Worm (Caenorhabditis elegans) whole organism, L4/young adult: Measurements from ENCODE around the gene F54H12.8.

Experiments
- W03F9.2 ChIP-seq: fragments of 150-350 bp; optimal IDR thresholded peaks from 2 replicates; lab custom pipeline; 2014; ENCODE audit warnings: missing biosample characterization, missing genetic modification characterization
- dao-5 ChIP-seq: sonication (generic microtip); optimal IDR thresholded peaks from 2 replicates; lab custom pipeline; 2016; ENCODE audit warnings: missing genotype, missing genetic modification characterization, moderate library complexity, missing compliant biosample characterization
- him-1 ChIP-seq: sonication (generic microtip); optimal IDR thresholded peaks from 2 replicates; lab custom pipeline; 2016; ENCODE audit warnings: missing genotype, missing genetic modification reagents, missing genetic modification characterization, missing compliant biosample characterization

Gene F54H12.8

ce11 chrIII:7969121-7969520 is at the start of gene F54H12.8, which contains the start of gene F54H12.7:
TSS of gene F54H12.8 (minus strand) at chrIII:7969221.
TSS of gene F54H12.7 (plus strand) at chrIII:7969349.
- TF ChIP-seq W03F9.2 (no peak), him-1 (tag; lab: Kevin White, UChicago) (no peak), dao-5 (tag; lab: Kevin White, UChicago) (no peak)

DNA sequence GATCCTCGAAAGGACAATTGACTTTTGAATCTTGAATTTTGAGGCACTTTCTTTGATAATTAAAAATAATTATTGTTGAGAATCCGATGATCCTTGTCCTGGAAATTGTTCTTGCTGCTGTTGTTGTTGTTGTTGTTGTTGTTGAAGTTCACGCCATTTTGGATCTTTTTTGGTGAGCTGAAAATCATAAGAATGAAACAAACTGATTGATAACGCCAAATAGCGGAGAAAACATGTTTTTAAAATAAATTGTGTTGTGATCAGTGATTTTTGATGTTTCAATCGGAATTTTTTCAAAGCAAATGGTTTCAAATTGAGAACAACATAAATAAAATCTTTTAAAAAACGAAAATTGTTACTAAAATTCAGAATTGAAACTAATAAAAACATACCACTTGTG is 48.0 kb upstream of the F54H12.8 start:
- no peak for TF ChIP-seq W03F9.2
- TF ChIP-seq him-1 (tag; lab: Kevin White, UChicago) = no peak
- no peak for TF ChIP-seq dao-5 (tag; lab: Kevin White, UChicago)

DNA sequence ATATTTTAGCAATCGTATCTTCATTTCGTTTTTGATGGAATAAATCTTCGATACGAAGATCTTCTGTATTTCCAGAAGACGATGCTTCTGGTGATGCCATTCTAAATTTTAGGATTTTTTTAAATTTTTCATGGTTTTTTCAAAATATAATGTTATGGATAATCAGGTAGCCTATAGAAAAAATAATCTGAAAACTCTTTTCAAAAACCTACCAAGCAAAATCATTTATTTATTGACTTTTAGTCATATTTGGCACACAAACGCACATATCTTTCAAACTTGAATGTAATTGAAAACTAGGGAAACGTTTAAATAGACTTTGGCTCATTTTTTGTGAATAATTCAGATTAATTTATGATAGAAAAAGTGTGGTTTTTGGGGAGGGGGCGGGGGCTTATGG is 47.4 kb upstream of the F54H12.8 start, which contains the start of gene F44B9.5:
Gene F44B9.5 (minus strand): TSS at position 101 of the 400 bp plus-strand sequence.
- no peak for TF ChIP-seq him-1 (tag; lab: Kevin White, UChicago)
- TF ChIP-seq W03F9.2 = no peak
- no peak for TF ChIP-seq dao-5 (tag; lab: Kevin White, UChicago)

DNA sequence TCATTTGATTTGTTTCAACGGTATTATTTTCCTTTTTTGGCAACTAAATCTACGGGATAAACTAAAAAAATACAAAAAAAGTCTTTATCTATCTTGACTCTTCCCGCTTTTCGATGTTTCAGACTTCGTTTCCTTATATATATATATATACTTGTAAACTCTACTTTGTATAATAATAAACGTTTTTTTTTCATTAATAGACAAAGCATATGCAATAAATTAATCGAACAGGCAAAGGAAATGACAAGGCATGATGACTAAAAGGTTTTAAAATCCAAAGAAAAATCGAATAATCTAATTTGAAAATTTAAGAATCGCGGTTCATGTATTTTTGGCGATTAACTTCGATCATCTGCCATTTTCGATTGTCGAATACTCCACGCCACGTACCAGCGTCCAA is 44.6 kb upstream of the F54H12.8 start:
- no peak for TF ChIP-seq him-1 (tag; lab: Kevin White, UChicago)
- TF ChIP-seq dao-5 (tag; lab: Kevin White, UChicago) = no peak
- no peak for TF ChIP-seq W03F9.2

DNA sequence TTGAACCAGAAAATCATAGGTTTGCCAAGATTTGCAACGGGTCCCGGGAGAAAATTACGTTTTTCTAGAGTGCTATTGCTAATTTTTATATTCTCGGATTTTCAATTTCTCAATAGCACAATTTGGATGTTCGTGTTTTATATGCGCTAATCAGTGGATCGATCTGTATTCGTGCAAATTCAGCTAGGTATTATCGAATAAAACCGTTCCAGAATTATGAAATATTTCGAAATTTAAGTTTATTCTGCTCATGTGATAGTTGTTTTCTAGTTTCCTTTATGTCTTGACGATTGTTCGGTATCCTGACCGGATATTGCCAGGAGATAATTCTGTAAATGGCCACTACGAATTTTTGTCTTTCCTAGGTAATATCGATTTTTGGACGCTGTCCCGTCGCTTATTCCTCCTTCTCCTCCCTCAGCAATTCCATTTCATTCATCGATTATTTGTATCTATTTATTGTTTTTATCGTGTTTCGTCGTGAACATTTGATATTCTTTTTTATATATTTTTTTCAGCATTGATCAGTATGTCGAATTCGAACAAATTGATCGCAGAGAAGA is 41.3 kb upstream of the F54H12.8 start, which contains the start of gene cit-1.2:
Gene cit-1.2 (plus strand): TSS at position 513 of the 563 bp plus-strand sequence.
- TF ChIP-seq dao-5 (tag; lab: Kevin White, UChicago) (no peak), him-1 (tag; lab: Kevin White, UChicago) (no peak), W03F9.2 (no peak)

DNA sequence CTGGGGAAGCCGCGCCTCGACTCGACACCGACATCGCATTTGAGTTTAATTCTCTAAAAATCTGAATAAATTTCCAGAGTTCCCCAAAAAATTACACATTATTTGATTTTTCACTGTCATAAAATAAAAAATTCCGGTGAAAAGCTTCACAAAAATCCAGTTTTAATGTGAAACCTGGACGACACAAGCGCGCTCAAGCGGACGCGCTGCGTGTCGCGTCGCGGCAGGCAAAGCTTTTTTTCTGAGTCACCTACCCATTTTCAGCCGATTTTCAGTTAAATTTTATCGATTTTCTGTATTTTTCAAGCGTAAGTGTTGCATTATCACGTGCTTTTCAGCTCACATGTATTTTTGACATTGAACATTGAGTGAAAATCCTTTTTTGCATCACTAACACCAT is 40.7 kb upstream of the F54H12.8 start, which contains the start of gene cit-1.1:
Gene cit-1.1 (minus strand): TSS at position 53 of the 400 bp plus-strand sequence.
- TF ChIP-seq him-1 (tag; lab: Kevin White, UChicago) (no peak), W03F9.2 (peak; percentile 27)

DNA sequence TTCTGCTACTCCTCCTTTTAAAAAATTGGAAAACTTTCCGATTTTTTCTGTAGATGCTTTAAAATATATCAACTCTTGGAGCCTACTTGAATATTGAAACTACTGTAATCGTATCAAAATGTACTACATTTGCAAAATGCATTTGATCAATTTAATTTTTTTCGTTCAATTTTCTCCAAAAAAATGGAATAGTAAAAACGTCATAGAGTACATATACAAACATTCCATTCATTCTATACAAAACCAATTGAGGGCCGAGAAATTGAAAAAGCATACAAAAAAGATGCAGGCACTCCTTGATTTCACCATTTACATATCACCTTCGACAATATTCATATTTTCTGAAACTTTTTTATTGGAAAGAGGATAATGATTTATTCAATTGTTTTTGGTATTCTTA is 35.1 kb upstream of the F54H12.8 start, which contains the start of gene C06G4.6:
Gene C06G4.6 (plus strand): TSS at position 301 of the 400 bp plus-strand sequence.
- TF ChIP-seq W03F9.2 (no peak), him-1 (tag; lab: Kevin White, UChicago) (no peak), dao-5 (tag; lab: Kevin White, UChicago) (no peak)

DNA sequence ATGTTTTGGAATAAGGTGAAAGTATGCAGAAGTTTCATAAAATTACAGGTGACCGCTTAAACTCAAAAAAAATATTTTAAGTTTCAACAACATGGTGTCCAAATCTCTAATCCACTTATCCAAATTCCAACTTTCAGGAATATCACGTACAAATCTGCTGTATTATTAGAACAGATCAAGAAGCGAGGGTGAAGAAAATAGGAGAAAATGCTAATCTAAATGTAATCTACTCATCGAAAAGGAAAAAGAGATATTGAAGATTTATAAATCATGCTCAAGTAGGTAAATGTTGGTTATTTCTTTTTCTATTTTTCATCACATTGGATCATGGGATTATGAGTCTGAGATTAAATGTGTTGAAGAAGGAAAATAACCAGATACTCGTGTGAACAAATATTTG is 32.5 kb upstream of the F54H12.8 start:
- no peak for TF ChIP-seq dao-5 (tag; lab: Kevin White, UChicago)
- no peak for TF ChIP-seq him-1 (tag; lab: Kevin White, UChicago)
- TF ChIP-seq W03F9.2 = no peak

DNA sequence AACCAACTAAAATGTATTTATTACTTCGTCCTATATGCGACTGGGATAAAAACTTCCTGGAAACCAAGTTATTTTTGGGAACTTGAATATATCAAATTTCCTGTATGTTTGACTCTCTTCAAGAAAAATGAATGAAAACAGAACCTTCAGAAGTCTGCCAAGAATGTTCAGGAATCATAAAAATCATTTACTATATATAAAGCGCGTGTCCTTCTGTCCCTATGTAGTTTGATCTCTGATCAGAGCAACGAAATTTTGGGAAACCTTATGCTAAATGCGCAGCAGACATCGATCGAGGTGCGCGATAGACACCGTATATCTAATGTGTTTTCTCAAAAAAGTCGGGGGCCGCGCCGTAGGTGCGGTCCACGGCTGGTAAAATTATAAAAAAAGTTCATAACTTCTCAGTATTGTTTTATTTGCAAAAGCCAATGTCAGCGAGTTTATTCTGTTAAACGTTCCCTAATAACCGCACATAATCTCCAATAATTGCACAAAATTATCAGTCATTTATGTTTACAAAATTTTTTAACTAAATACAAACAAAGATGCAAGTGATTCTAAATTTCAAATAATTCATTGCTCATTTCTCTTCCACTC is 28.5 kb upstream of the F54H12.8 start:
- no peak for TF ChIP-seq dao-5 (tag; lab: Kevin White, UChicago)
- no peak for TF ChIP-seq him-1 (tag; lab: Kevin White, UChicago)
- no peak for TF ChIP-seq W03F9.2

DNA sequence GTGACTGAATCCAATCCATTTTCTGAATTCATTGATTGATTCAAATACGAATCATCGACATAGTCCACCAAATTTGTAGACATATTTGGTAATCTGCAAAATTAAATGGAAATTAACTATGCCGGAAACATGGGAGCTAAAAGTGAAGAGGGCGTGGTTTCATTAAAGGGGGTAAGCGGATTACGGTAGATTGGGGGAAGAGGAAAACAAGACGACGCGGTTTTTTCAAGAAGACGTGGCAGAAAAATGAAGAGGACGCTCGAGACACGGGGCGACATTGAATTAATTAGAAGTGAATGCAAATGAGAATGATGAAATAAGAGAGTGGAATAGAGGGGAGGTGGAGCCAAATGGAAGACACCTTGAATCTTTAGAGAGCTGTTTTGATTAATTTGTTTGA is 27.3 kb upstream of the F54H12.8 start, which contains the start of gene npr-17:
Gene npr-17 (minus strand): TSS at position 101 of the 400 bp plus-strand sequence.
- TF ChIP-seq W03F9.2 (no peak), him-1 (tag; lab: Kevin White, UChicago) (no peak), dao-5 (tag; lab: Kevin White, UChicago) (no peak)

DNA sequence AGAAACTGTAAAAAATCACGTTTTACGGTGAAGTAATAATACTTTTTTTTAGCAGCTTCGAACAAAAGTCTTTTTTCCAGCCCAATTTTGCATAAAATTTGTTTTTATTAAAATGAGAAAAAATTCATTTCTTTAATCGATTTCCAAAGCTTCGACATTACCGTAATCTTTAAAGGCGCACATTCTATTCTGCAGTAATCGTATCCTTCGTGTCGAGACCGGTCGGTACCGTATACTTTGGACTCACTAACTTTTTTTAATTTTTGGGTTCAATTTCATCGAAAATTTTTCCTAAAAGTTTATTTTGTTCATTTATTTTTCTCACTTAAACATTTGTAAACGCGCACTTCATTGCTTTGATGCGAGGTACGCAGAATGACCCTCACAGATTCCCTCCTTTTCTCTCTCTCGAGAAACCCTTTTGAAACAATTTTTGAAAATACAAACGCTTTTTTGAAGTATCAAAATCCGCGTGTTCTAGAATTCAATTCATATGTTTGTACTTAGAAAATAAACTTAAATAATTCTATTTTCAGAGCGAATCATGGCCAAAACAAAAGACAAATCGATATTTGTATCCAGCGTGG is 17.7 kb upstream of the F54H12.8 start, which contains the start of gene hrpk-2:
Gene hrpk-2 (plus strand): TSS at position 537 of the 587 bp plus-strand sequence.
- peak; percentile 20 for TF ChIP-seq W03F9.2
- TF ChIP-seq him-1 (tag; lab: Kevin White, UChicago) = no peak
- TF ChIP-seq dao-5 (tag; lab: Kevin White, UChicago) = no peak

- no peak for TF ChIP-seq dao-5 (tag; lab: Kevin White, UChicago)
- no peak for TF ChIP-seq him-1 (tag; lab: Kevin White, UChicago)
- TF ChIP-seq W03F9.2 = no peak
Measured at ce11 chrIII:7981938-7982337, 12.9 kb upstream of the F54H12.8 start.

DNA sequence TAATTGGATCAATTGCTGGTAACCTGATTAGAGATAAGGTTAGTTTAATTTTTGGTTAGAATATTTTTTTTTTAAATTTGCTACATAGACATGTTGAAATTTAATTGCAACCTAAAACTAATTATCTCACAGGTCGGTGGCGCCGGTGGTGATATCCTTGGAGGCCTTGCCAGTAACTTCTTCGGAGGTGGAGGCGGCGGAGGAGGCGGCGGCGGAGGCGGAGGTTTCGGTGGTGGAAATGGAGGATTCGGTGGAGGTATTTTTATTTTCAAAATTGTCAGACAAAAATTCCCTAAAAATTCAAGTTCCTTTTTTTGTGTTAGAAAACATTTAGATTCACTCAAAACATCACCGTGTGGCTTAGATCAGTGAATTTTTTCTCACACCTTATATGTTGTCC is 12.2 kb upstream of the F54H12.8 start:
- no peak for TF ChIP-seq him-1 (tag; lab: Kevin White, UChicago)
- TF ChIP-seq dao-5 (tag; lab: Kevin White, UChicago) = no peak

- TF ChIP-seq W03F9.2 (no peak), dao-5 (tag; lab: Kevin White, UChicago) (no peak), him-1 (tag; lab: Kevin White, UChicago) (no peak)
Measured at ce11 chrIII:7979659-7980058, 10.6 kb upstream of the F54H12.8 start, which contains the start of gene clp-1. TSS of gene clp-1 (plus strand) at chrIII:7979959.
